Worm (Caenorhabditis elegans) whole organism, L4/young adult: ENCODE measurements around the gene AC7.3.

Source experiments
- W03F9.2 ChIP-seq: fragments of 150-350 bp; optimal IDR thresholded peaks from 2 replicates; lab custom pipeline; 2014; ENCODE audit warnings: missing biosample characterization, missing genetic modification characterization
- dao-5 ChIP-seq: sonication (generic microtip); optimal IDR thresholded peaks from 2 replicates; lab custom pipeline; 2016; ENCODE audit warnings: missing genotype, missing genetic modification characterization, moderate library complexity, missing compliant biosample characterization
- him-1 ChIP-seq: sonication (generic microtip); optimal IDR thresholded peaks from 2 replicates; lab custom pipeline; 2016; ENCODE audit warnings: missing genotype, missing genetic modification reagents, missing genetic modification characterization, missing compliant biosample characterization

AC7.3 gene

DNA sequence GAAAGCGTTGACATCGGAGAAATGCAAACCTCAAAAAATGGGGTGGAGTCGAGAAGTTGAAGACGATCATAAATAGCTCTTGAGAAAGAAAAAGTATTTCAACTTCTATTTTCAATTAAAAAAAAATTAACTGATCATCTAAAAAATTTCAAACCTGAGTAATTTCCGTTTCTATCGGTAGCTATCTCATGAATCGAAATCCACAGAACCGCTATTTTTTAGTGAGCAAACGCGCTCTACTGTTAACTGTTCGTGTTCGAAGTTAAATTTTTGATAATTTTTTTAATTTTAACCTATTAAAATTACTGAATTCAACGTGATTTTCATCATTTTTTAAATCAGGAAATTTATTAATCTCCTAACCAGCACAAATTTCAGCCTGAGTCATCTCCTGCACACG lies 27.8 kb upstream of the AC7.3 start:
- TF ChIP-seq W03F9.2 (tag; lab: Kevin White, UChicago) (no peak), dao-5 (no peak), him-1 (tag; lab: Kevin White, UChicago) (no peak)

- TF ChIP-seq W03F9.2 (tag; lab: Kevin White, UChicago) (no peak), dao-5 (no peak)
These were observed 25.9 kb upstream of the AC7.3 start for ce11 chrIV:5085782-5086181.

DNA sequence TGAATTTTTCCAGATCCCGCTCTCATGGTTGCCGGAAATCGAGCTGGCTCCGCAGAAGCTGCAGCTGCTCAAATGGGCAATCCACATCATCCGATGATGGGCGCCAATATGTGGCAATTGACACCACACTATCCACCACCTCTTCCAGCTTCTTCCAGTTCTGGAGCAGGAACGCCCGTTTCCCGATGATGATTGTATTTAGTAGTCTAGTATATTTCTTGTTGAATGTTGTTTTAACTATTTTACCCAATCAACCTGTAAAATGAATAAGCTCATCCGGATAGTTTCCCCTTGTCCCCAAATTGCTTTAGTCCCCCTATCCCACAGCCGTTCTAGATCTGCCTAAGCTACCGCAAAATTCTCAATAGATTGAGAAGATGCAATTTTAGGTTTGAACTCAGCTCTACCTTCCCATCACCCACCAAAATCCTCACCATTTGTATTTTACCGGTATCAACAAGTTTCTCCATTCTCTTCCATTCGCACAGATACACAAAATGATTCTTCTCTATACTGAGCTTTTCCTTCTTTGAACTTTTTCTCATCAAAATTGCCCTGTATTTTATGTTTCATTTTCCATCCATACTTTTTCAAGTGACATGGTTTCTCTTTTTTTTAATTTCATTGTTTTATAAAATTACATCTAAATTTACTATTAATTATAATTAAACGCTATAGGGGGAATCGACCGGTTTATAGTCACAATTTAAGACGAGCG lies 25.2 kb upstream of the AC7.3 start:
- TF ChIP-seq W03F9.2 (tag; lab: Kevin White, UChicago) (no peak), dao-5 (no peak), him-1 (tag; lab: Kevin White, UChicago) (no peak)

DNA sequence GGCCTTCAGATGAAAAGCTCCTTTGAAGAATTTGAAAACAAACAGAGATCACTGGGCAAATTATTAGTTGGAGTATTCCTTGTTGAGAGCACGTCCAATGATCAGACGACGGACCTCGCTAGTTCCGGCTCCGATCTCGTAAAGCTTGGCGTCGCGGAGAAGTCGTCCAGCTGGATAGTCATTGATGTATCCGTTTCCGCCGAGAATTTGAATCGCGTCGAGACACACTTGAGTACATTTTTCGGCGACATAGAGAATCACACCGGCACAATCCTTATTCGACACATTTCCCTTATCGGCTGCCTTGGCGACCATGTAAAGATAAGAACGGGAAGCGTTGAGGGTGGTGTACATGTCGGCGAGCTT lies 24.7 kb upstream of the AC7.3 start:
- TF ChIP-seq him-1 (tag; lab: Kevin White, UChicago) = no peak

DNA sequence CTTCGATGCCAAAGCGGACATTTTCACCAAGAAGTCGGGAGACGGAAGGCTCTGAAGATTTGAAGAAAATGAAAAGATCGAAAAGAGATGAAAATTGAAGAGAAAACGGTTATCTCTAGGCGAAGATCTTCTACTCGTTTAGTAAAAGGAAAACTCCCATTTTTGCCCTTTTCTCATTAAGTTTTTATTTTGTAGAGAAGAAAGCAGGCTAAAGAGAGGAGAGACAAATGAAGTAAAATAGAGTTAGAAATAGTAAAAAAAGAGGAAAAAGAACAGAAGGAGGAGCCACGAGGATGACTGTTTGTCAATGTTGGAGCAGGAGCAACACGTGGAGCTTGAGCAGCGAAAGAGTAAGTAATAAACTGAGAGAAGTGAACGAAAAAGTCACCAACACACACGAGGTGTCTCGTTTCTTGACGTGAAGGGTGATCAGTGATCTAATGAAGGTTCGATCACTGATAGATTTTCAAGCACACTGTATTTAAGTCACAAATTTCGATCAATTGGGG lies 22.8 kb upstream of the AC7.3 start, which contains the start of gene ivd-1:
ivd-1 (minus strand) TSS at position 51 of the 509 bp plus-strand sequence.
- TF ChIP-seq dao-5 = no peak

DNA sequence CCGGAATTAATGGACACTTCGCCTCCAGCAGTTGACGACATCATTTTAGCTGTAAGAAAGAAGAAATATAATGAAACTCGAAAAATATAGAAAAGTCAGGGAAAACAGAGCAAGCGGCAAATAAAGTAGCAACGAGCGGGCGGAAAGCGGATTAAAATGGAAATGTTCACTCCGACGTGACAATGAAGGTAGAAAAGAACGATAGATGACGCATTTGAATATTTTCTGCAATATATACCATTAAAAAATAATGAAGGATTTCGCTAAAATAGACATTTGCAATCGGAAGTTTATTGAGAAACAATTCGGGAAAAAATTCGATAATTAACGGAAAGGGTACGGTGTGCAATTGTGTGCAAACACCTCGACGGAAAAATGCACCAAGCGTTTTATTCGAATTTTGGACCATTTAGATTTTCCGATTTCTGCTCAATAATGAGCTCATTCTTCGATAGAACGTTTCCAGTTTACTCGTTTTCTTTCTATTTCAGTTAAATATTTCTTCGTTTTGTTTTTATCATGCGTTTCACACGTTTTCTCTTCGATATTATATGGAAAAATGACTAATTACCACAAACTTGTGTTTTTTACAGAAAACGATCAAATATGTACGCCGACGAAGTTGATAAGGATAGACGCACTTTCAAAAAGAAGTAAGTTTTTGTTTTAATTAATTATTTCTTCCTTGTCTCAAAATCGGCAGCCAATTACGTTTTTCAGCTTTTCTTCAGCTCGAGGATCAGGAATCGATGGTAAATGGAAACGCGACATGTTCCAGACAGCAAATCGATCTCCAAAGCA lies 20.4 kb upstream of the AC7.3 start, which contains the start of the genes snpn-1 and C02B10.4:
snpn-1 (minus strand) TSS at position 51 of the 801 bp plus-strand sequence.
C02B10.4 (plus strand) TSS at position 594 of the 801 bp plus-strand sequence.
- TF ChIP-seq him-1 (tag; lab: Kevin White, UChicago) (peak; percentile 15), W03F9.2 (tag; lab: Kevin White, UChicago) (peak; percentile 52), dao-5 (no peak)

ce11 chrIV:5093462-5093861 lies 18.2 kb upstream of the AC7.3 start:
- no peak for TF ChIP-seq W03F9.2 (tag; lab: Kevin White, UChicago)
- no peak for TF ChIP-seq dao-5
- TF ChIP-seq him-1 (tag; lab: Kevin White, UChicago) = no peak

ce11 chrIV:5100145-5100544 lies 11.5 kb upstream of the AC7.3 start:
- TF ChIP-seq W03F9.2 (tag; lab: Kevin White, UChicago) = no peak
- peak; percentile 48 for TF ChIP-seq him-1 (tag; lab: Kevin White, UChicago)

- TF ChIP-seq him-1 (tag; lab: Kevin White, UChicago) = no peak
- no peak for TF ChIP-seq W03F9.2 (tag; lab: Kevin White, UChicago)
- no peak for TF ChIP-seq dao-5
These were observed 9.7 kb upstream of the AC7.3 start for ce11 chrIV:5101945-5102344.

ce11 chrIV:5103229-5103894 lies 8.3 kb upstream of the AC7.3 start, which contains the start of gene C02B10.3:
Gene C02B10.3 (minus strand): TSS chrIV:5103279.
- peak; percentile 48 for TF ChIP-seq him-1 (tag; lab: Kevin White, UChicago)
- no peak for TF ChIP-seq W03F9.2 (tag; lab: Kevin White, UChicago)

DNA sequence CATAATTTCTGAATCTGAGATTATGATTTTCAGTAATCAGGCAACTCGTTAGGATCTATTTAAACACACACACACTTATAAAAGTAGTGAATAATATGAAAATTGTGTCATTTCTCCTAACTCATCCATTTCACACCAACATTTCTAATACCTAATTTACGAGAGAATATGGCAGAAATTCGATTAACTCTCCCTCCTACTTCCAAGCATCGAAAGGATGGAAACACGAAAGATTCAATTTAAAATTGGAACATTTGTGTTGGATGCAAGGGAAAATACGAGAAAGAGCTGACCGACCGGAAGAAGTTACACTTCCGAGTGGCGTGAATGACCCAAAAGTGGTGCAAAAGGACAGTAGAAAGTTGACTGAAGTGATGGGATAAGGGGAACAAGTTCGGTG lies 2.7 kb upstream of the AC7.3 start:
- no peak for TF ChIP-seq W03F9.2 (tag; lab: Kevin White, UChicago)
- no peak for TF ChIP-seq him-1 (tag; lab: Kevin White, UChicago)
- TF ChIP-seq dao-5 = no peak

DNA sequence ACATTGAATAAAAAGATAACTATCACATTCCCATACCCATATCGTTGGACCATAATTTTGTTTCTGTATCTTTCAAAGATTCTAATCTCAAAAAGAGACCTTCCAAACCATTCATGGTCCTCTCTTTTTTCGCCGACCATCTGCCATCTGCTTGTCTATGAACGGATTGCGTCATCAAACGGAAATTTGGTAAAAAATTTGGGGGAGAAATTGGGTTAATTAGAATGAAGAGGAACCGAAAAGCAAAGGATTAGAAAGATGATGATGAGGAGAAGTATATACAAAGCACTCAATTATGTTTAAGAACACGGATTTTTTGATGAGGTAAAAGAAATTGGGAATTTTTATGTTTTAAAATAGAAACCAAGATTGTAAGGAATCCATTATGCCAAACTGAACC lies 1.7 kb upstream of the AC7.3 start:
- no peak for TF ChIP-seq him-1 (tag; lab: Kevin White, UChicago)
- TF ChIP-seq W03F9.2 (tag; lab: Kevin White, UChicago) = no peak
- TF ChIP-seq dao-5 = no peak

DNA sequence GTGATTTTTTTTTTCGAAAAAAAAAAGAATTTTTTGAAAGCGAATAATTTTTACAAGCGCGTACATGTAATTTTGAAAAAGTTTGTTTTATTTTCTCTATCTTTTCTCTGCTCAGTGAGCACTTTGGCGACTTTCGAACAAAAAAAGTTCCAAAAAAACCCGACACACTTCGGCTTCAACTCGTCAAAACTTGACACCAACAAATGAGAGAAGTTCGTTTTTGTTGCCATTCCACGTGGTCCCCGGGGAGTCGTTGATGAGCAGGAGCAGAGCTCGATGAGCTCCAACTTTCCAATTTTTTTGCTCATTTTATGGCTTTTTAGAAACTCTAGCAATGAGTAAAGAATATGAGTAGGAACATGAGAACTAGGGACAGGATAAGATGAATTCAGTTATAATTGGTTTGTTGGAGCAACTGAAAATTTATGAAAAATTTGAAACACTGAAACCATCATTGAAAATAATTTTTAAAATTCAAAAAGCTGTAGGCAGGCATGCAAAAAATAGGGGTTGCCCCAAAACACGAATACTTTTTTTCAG lies 1.2 kb upstream of the AC7.3 start:
- no peak for TF ChIP-seq him-1 (tag; lab: Kevin White, UChicago)

DNA sequence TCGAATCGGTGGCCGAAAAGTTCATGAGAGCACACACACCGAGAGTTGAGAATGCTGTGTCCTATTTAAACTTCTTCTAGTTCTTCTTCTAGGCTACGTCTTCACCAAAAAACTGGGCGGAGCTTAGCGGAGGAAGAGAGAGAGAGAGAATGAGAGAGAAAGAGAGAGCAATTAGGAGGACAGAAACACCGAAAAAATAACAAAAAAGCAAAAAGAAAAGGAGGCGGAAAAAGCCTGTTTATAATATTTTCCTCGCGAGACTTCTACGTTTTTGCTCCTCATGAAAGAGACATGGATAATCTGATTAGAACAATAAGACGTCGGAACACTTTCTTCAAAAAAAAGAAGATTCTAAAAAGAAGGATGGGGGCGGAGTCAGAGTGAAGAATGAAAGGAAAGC lies 10.4 kb downstream of the AC7.3 start, which contains the start of gene tkr-3:
tkr-3 (minus strand) TSS at position 101 of the 400 bp plus-strand sequence.
- TF ChIP-seq dao-5 (no peak), W03F9.2 (tag; lab: Kevin White, UChicago) (no peak), him-1 (tag; lab: Kevin White, UChicago) (no peak)
